Worm (Caenorhabditis elegans) whole organism, L1 larva: Measurements from ENCODE around the gene acs-1.

ENCODE experiments used
- Y116A8C.19 ChIP-seq: sonication (generic microtip); optimal IDR thresholded peaks from 2 replicates; lab custom pipeline; 2016; ENCODE audit warnings: missing compliant biosample characterization, missing genetic modification characterization, borderline replicate concordance
- aly-2 ChIP-seq: fragments of 150-350 bp; optimal IDR thresholded peaks from 2 replicates; lab custom pipeline; 2014; ENCODE audit warnings: missing biosample characterization, missing genetic modification characterization
- ama-1 ChIP-seq: fragments of 150-350 bp; optimal IDR thresholded peaks from 2 replicates; lab custom pipeline; 2014
- blmp-1 ChIP-seq: fragments of 150-350 bp; optimal IDR thresholded peaks from 2 replicates; lab custom pipeline; 2014; ENCODE audit warnings: missing biosample characterization, missing genetic modification characterization
- ceh-82 ChIP-seq, 3 experiments: fragments of 150-350 bp in 1 of 3; sonication (generic microtip) in 2 of 3; optimal IDR thresholded peaks; 2 replicates each; lab custom pipeline; 2014 to 2017; ENCODE audit warnings: missing biosample characterization in 3 of 3, missing genetic modification characterization in 3 of 3
- ceh-88 ChIP-seq: fragments of 200-800 bp; sonication (Bioruptor generic); IDR thresholded peaks from 2 replicates; pipeline ENCODE4 v1.3.6; 2022; ENCODE audit warnings: missing genetic modification characterization, missing compliant biosample characterization
- ceh-90 ChIP-seq: sonication (generic microtip); optimal IDR thresholded peaks from 2 replicates; lab custom pipeline; 2016; ENCODE audit warnings: missing genetic modification characterization, missing compliant biosample characterization
- dpl-1 ChIP-seq, 3 experiments: fragments of 150-350 bp in 2 of 3; sonication (generic microtip) in 1 of 3; optimal IDR thresholded peaks; 2 replicates each; lab custom pipeline; 2014 to 2017; ENCODE audit warnings: missing biosample characterization in 3 of 3, missing genetic modification characterization in 3 of 3, missing genetic modification reagents in 3 of 3
- dsc-1 ChIP-seq: sonication (generic microtip); optimal IDR thresholded peaks from 2 replicates; lab custom pipeline; 2016; ENCODE audit warnings: mild to moderate bottlenecking, missing genetic modification characterization, missing compliant biosample characterization
- efl-1 ChIP-seq, 4 experiments: fragments of 150-350 bp; optimal IDR thresholded peaks in 3 of 4; peaks in 1 of 4; 1 replicate in 1 of 4; 2 replicates in 3 of 4; lab custom pipeline; 2014; ENCODE audit warnings: missing biosample characterization in 2 of 4, missing genetic modification characterization in 2 of 4, missing genetic modification reagents in 2 of 4
- egl-13 ChIP-seq: sonication (generic microtip); optimal IDR thresholded peaks from 2 replicates; lab custom pipeline; 2016; ENCODE audit warnings: missing genotype, missing genetic modification reagents, missing genetic modification characterization, missing compliant biosample characterization
- elt-2 ChIP-seq: sonication (generic microtip); optimal IDR thresholded peaks from 2 replicates; lab custom pipeline; 2016; ENCODE audit warnings: missing genetic modification characterization, mild to moderate bottlenecking, inconsistent platforms, missing compliant biosample characterization, missing genetic modification reagents
- elt-3 ChIP-seq, 6 experiments: fragments of 150-350 bp in 1 of 6; sonication (generic microtip); optimal IDR thresholded peaks; 2 replicates each; lab custom pipeline; 2017 to 2018; ENCODE audit warnings: missing biosample characterization in 6 of 6, missing genetic modification characterization in 6 of 6, inconsistent platforms in 1 of 6
- fkh-10 ChIP-seq: sonication (generic microtip); optimal IDR thresholded peaks from 2 replicates; lab custom pipeline; 2017; ENCODE audit warnings: missing biosample characterization, missing genetic modification reagents, missing genetic modification characterization
- fkh-4 ChIP-seq: sonication (generic microtip); optimal IDR thresholded peaks from 2 replicates; lab custom pipeline; 2016; ENCODE audit warnings: missing compliant biosample characterization, missing genetic modification characterization, borderline replicate concordance
- fkh-8 ChIP-seq: sonication (generic microtip); optimal IDR thresholded peaks from 2 replicates; lab custom pipeline; 2016; ENCODE audit warnings: mild to moderate bottlenecking, missing genetic modification characterization, missing compliant biosample characterization
- grh-1 ChIP-seq: fragments of 200-800 bp; sonication (Bioruptor generic); IDR thresholded peaks from 2 replicates; pipeline ENCODE4 v1.3.6; 2022; ENCODE audit warnings: missing genetic modification reagents, missing genetic modification characterization, missing compliant biosample characterization
- hlh-17 ChIP-seq: fragments of 200-800 bp; sonication (Bioruptor generic); optimal IDR thresholded peaks from 2 replicates; lab custom pipeline; 2018; ENCODE audit warnings: missing genetic modification characterization, mild to moderate bottlenecking, missing compliant biosample characterization, moderate library complexity, borderline replicate concordance
- hpl-2 ChIP-seq: fragments of 150-350 bp; optimal IDR thresholded peaks from 2 replicates; lab custom pipeline; 2014; ENCODE audit warnings: missing biosample characterization, missing genetic modification reagents, missing genetic modification characterization
- lin-13 ChIP-seq: fragments of 150-350 bp; optimal IDR thresholded peaks from 2 replicates; lab custom pipeline; 2014; ENCODE audit warnings: missing biosample characterization, missing genetic modification reagents, missing genetic modification characterization
- lin-14 ChIP-seq: fragments of 200-800 bp; sonication (Bioruptor generic); optimal IDR thresholded peaks from 2 replicates; lab custom pipeline; 2018; ENCODE audit warnings: mild to moderate bottlenecking, missing genetic modification characterization, moderate library complexity, missing compliant biosample characterization
- lsy-2 ChIP-seq, 2 experiments: fragments of 150-350 bp; optimal IDR thresholded peaks; 2 replicates each; lab custom pipeline; 2014; ENCODE audit warnings: missing biosample characterization in 2 of 2, missing genetic modification characterization in 2 of 2
- mab-9 ChIP-seq: fragments of 200-800 bp; sonication (Bioruptor generic); IDR thresholded peaks from 2 replicates; pipeline ENCODE4 v1.3.6; 2022; ENCODE audit warnings: missing genetic modification reagents, missing genetic modification characterization, missing compliant biosample characterization
- nhr-11 ChIP-seq: fragments of 150-350 bp; optimal IDR thresholded peaks from 2 replicates; lab custom pipeline; 2014; ENCODE audit warnings: missing biosample characterization, missing genetic modification characterization
- nhr-71 ChIP-seq: sonication (generic microtip); optimal IDR thresholded peaks from 2 replicates; lab custom pipeline; 2016; ENCODE audit warnings: mild to moderate bottlenecking, missing genetic modification characterization, moderate library complexity, missing compliant biosample characterization
- nhr-77 ChIP-seq: fragments of 150-350 bp; optimal IDR thresholded peaks from 2 replicates; lab custom pipeline; 2014; ENCODE audit warnings: missing biosample characterization, missing genetic modification characterization
- nhr-85 ChIP-seq: sonication (generic microtip); peaks from one replicate; lab custom pipeline; 2016; ENCODE audit warnings: missing genetic modification characterization, inconsistent platforms, missing compliant biosample characterization
- pag-3 ChIP-seq: sonication (generic microtip); optimal IDR thresholded peaks from 2 replicates; lab custom pipeline; 2017; ENCODE audit warnings: missing genetic modification characterization, mild to moderate bottlenecking, missing compliant biosample characterization, antibody characterized with exemption, borderline replicate concordance; ENCODE audit not compliant: insufficient read depth
- pqm-1 ChIP-seq: sonication (generic microtip); optimal IDR thresholded peaks from 3 replicates; lab custom pipeline; 2017; ENCODE audit warnings: missing biosample characterization, missing genetic modification characterization
- rnt-1 ChIP-seq: sonication (generic microtip); optimal IDR thresholded peaks from 2 replicates; lab custom pipeline; 2016; ENCODE audit warnings: mild to moderate bottlenecking, missing genetic modification characterization, moderate library complexity, missing compliant biosample characterization
- snu-23 ChIP-seq: sonication (generic microtip); optimal IDR thresholded peaks from 2 replicates; lab custom pipeline; 2016; ENCODE audit warnings: missing genetic modification characterization, missing compliant biosample characterization
- sptf-1 ChIP-seq: fragments of 150-350 bp; optimal IDR thresholded peaks from 2 replicates; lab custom pipeline; 2014; ENCODE audit warnings: missing biosample characterization, missing genetic modification characterization
- sup-37 ChIP-seq: fragments of 200-800 bp; sonication (Bioruptor generic); optimal IDR thresholded peaks from 2 replicates; lab custom pipeline; 2018; ENCODE audit warnings: mild to moderate bottlenecking, missing genetic modification characterization, missing compliant biosample characterization
- swsn-7 ChIP-seq: sonication (generic microtip); optimal IDR thresholded peaks from 2 replicates; lab custom pipeline; 2016; ENCODE audit warnings: missing genetic modification characterization, missing compliant biosample characterization
- tbx-2 ChIP-seq: sonication (generic microtip); optimal IDR thresholded peaks from 2 replicates; lab custom pipeline; 2016; ENCODE audit warnings: missing genetic modification characterization, missing compliant biosample characterization
- unc-62 ChIP-seq: fragments of 150-350 bp; optimal IDR thresholded peaks from 2 replicates; lab custom pipeline; 2014; ENCODE audit warnings: missing biosample characterization, missing genetic modification reagents, missing genetic modification characterization
- unc-98 ChIP-seq: fragments of 200-800 bp; sonication (Bioruptor generic); IDR thresholded peaks from 2 replicates; pipeline ENCODE4 v1.3.6; 2022; ENCODE audit warnings: missing genetic modification characterization, missing compliant biosample characterization
- vab-15 ChIP-seq: sonication (generic microtip); optimal IDR thresholded peaks from 2 replicates; lab custom pipeline; 2017; ENCODE audit warnings: missing genotype, mild to moderate bottlenecking, missing genetic modification characterization, missing compliant biosample characterization
- ztf-11 ChIP-seq, 2 experiments: sonication (generic microtip); optimal IDR thresholded peaks; 2 replicates each; lab custom pipeline; 2016 to 2017; ENCODE audit warnings: missing genetic modification characterization in 2 of 2, missing biosample characterization in 1 of 2, missing compliant biosample characterization in 1 of 2
- ztf-4 ChIP-seq: fragments of 150-350 bp; optimal IDR thresholded peaks from 2 replicates; lab custom pipeline; 2014; ENCODE audit warnings: missing biosample characterization, missing genetic modification characterization

The acs-1 gene

DNA sequence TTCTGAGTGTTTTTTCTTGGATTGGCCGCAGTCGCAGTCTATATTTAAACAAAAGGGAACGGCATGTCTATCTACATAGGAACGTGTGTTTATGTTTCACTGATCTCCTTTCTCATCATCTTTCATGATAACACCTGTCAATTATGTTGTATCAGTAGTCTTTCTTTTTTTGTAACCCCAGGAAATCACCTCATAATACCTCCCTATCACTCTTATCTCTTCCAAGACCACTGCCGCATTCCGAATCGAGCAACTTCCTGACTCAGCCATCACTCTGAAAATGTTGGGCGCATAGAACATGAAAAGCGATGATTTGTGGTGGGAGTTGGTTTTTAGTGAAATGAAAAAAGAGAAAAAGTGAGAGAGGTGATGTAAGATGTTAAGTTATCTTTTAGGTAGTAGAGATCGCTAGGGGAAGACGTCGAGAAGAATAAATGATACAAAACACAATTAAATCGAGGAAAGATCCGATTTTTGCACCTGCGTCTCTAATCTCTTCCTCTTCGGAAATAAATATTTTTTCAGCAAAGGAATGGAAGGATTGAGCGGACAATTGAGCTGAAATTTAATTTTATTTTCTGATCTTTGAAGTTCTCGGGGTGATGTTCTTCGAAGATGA, 1.8 kb upstream of the acs-1 start:
- TF ChIP-seq elt-3 (tag; optimal IDR thresholded peaks at IDR 0.05; lab: Kevin White, UChicago) (peak in 1 of 6 experiments; percentile 22), blmp-1 (peak; percentile 56), lin-14 (GFP tag; lab: Kevin White, UChicago) (peak; percentile 25), elt-2 (tag; lab: Kevin White, UChicago) (peak; percentile 72), tbx-2 (tag; lab: Kevin White, UChicago) (no peak), ceh-88 (GFP tag; lab: Robert Waterston, UW) (no peak), aly-2 (tag; lab: Kevin White, UChicago) (no peak), pqm-1 (tag; lab: Kevin White, UChicago) (peak; percentile 35), nhr-85 (tag; lab: Kevin White, UChicago) (peak; percentile 70), unc-62 (GFP tag; lab: Kevin White, UChicago) (no peak)

DNA sequence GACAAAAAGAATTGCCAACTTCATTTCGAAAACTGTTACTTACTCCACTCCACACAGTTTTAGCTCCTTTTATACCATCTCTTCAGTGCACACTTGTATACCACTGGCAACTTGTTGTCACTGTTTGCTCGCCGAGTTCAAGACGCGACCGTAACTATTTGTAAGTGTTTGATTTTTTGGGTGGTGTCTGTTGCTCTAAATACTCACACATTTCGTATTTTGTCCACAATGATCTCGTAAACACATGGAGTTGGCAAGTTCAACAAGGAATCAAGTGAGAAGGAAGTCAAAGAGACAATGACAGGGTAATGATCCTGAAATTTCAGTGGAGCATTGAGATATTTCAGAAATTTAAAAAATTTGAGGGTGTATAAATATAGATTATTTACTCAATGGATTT, 8.2 kb downstream of the acs-1 start, which contains the start of gene hpo-26:
hpo-26 (minus strand) TSS at position 31 of the 400 bp plus-strand sequence.
- TF ChIP-seq ceh-82 (tag; optimal IDR thresholded peaks at IDR 0.05; lab: Kevin White, UChicago) (peak in 1 of 3 experiments; percentile 12), elt-2 (tag; lab: Kevin White, UChicago) (no peak), ama-1 (no peak), nhr-71 (tag; lab: Kevin White, UChicago) (peak; percentile 21), pqm-1 (tag; lab: Kevin White, UChicago) (no peak), swsn-7 (tag; lab: Kevin White, UChicago) (no peak), ceh-90 (tag; lab: Kevin White, UChicago) (no peak), lin-14 (GFP tag; lab: Kevin White, UChicago) (peak; percentile 15), unc-62 (GFP tag; lab: Kevin White, UChicago) (no peak), nhr-77 (tag; lab: Kevin White, UChicago) (peak; percentile 81), lsy-2 (tag; optimal IDR thresholded peaks at IDR 0.05; lab: Kevin White, UChicago) (peak in 1 of 2 experiments; percentile 9)

DNA sequence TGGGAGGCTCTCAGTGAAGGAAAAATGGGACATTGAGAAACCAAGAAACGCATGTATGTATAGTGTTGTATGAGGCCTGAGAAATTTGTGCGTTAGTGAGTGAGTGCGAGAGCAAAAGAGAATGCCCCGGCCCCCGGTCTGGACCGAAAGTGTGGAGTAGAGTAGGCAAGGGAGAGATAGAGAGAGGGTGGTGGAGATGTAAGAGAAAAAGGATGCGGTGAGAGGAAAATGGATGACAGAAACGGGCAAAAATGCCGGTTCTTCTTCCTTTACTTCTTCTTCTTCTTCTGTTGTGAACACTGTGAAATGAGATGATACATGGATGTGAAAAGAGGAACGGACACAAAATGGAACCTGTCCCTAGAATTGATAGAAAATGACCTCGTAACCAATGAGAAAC, 13.5 kb downstream of the acs-1 start:
- TF ChIP-seq dsc-1 (tag; lab: Kevin White, UChicago) (peak; percentile 28), fkh-8 (tag; lab: Kevin White, UChicago) (no peak), lin-14 (GFP tag; lab: Kevin White, UChicago) (peak; percentile 71), hlh-17 (GFP tag; lab: Kevin White, UChicago) (no peak), unc-62 (GFP tag; lab: Kevin White, UChicago) (no peak), mab-9 (GFP tag; lab: Robert Waterston, UW) (no peak), sptf-1 (tag; lab: Kevin White, UChicago) (no peak), fkh-4 (tag; lab: Kevin White, UChicago) (no peak), nhr-11 (tag; lab: Kevin White, UChicago) (no peak), lsy-2 (tag; optimal IDR thresholded peaks at IDR 0.05; lab: Kevin White, UChicago) (peak in 1 of 2 experiments; percentile 48), nhr-71 (tag; lab: Kevin White, UChicago) (peak; percentile 22), ztf-4 (no peak), dpl-1 (GFP tag; optimal IDR thresholded peaks at IDR 0.05; lab: Kevin White, UChicago) (no peak), egl-13 (no peak), sup-37 (GFP tag; lab: Kevin White, UChicago) (no peak), tbx-2 (tag; lab: Kevin White, UChicago) (no peak), grh-1 (GFP tag; lab: Robert Waterston, UW) (no peak), vab-15 (tag; lab: Kevin White, UChicago) (no peak), fkh-10 (GFP tag; lab: Kevin White, UChicago) (no peak), ceh-90 (tag; lab: Kevin White, UChicago) (no peak), rnt-1 (tag; lab: Kevin White, UChicago) (peak; percentile 30), snu-23 (peak; percentile 11), pag-3 (tag; lab: Kevin White, UChicago) (no peak), nhr-85 (tag; lab: Kevin White, UChicago) (no peak), efl-1 (optimal IDR thresholded peaks at IDR 0.05; lab: Kevin White, UChicago) (no peak), efl-1 (GFP tag; optimal IDR thresholded peaks at IDR 0.05 in 1 of 2; lab: Kevin White, UChicago) (peak in 1 of 2 experiments; percentile 74), nhr-77 (tag; lab: Kevin White, UChicago) (no peak), hpl-2 (GFP tag; lab: Kevin White, UChicago) (no peak), unc-98 (no peak), Y116A8C.19 (tag; lab: Kevin White, UChicago) (no peak), lin-13 (GFP tag; lab: Kevin White, UChicago) (no peak), ceh-82 (tag; optimal IDR thresholded peaks at IDR 0.05; lab: Kevin White, UChicago) (peak in 1 of 3 experiments; percentile 19), blmp-1 (peak; percentile 4), ztf-11 (tag; optimal IDR thresholded peaks at IDR 0.05; lab: Kevin White, UChicago) (no peak)
